3 fruit fly cellular contexts compared by ENCODE assay signal in the genomic region with DNA sequence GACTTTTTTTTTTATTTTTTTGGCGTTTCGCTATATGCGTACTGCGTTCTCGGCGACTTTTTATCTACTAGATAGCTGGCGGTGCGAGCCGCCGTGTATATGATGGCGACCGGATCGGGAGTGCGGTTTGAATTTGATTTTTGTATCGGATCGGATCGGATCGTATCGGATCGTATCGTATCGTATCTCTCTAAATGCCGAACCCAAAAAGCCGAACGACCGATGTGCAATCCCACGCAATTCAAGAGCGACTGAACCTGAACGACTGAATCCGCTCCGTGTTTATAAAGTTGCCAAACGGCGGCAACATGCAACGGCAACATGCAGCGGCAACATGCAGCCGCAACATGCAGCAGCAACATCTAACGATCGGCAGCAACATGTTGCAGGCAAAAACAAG.
TF ChIP-seq lines count a peak whose summit lies in the region.

No protein-coding gene starts in this region.

TF ChIP-seq in whole organism, embryonic, 481 proteins besides CTCF, POLR2A, EP300 and RAD21 (continued from another document and continues in another):
- TF ChIP-seq pzg (GFP tag; optimal IDR thresholded peaks at IDR 0.05; lab: Kevin White, UChicago) (no peak), grn (GFP tag; optimal IDR thresholded peaks at IDR 0.05; lab: Kevin White, UChicago) (peak; percentile 97), pan (optimal IDR thresholded peaks at IDR 0.05; lab: Kevin White, UChicago) (no peak), pan (GFP tag; optimal IDR thresholded peaks at IDR 0.05 in 1 of 2, IDR thresholded peaks at IDR 0.05 in 1 of 2) (peak in 1 of 2 experiments; percentile 40), bab2 (GFP tag; optimal IDR thresholded peaks at IDR 0.05; lab: Kevin White, UChicago) (no peak), CG13894 (tag; optimal IDR thresholded peaks at IDR 0.05; lab: Kevin White, UChicago) (peak; percentile 78), CG18619 (GFP tag; optimal IDR thresholded peaks at IDR 0.05; lab: Kevin White, UChicago) (no peak), ind (GFP tag; optimal IDR thresholded peaks at IDR 0.05; lab: Kevin White, UChicago) (no peak), Dip2 (GFP tag; IDR thresholded peaks at IDR 0.05; lab: Robert Waterston, UW) (no peak), B-H2 (GFP tag; optimal IDR thresholded peaks at IDR 0.05; lab: Kevin White, UChicago) (no peak), dmrt99B (tag; optimal IDR thresholded peaks at IDR 0.05; lab: Kevin White, UChicago) (peak; percentile 21), ERR (GFP tag; optimal IDR thresholded peaks at IDR 0.05; lab: Kevin White, UChicago) (no peak), CG12236 (GFP tag; optimal IDR thresholded peaks at IDR 0.05; lab: Kevin White, UChicago) (no peak), tio (GFP tag; optimal IDR thresholded peaks at IDR 0.05; lab: Kevin White, UChicago) (no peak), Oaz (GFP tag; IDR thresholded peaks at IDR 0.05; lab: Robert Waterston, UW) (no peak), amos (GFP tag; IDR thresholded peaks at IDR 0.05; lab: Robert Waterston, UW; ENCODE audit: partially characterized antibody) (peak; percentile 60), Lim3 (GFP tag; IDR thresholded peaks at IDR 0.05; lab: Robert Waterston, UW) (no peak), Nf-YB (GFP tag; optimal IDR thresholded peaks at IDR 0.05; lab: Kevin White, UChicago) (no peak), vvl (GFP tag; IDR thresholded peaks at IDR 0.05; lab: Robert Waterston, UW) (peak; percentile 52), Spps (tag; optimal IDR thresholded peaks at IDR 0.05; lab: Kevin White, UChicago) (no peak), Sry-δ (GFP tag; optimal IDR thresholded peaks at IDR 0.05; lab: Kevin White, UChicago) (no peak), CG14860 (GFP tag; IDR thresholded peaks at IDR 0.05; lab: Robert Waterston, UW; ENCODE audit: partially characterized antibody) (no peak), CG6791 (GFP tag; IDR thresholded peaks at IDR 0.05; lab: Robert Waterston, UW; ENCODE audit: partially characterized antibody) (peak; percentile 65), CG3847 (GFP tag; IDR thresholded peaks at IDR 0.05; lab: Robert Waterston, UW) (no peak), CG13624 (GFP tag; optimal IDR thresholded peaks at IDR 0.05; lab: Kevin White, UChicago) (no peak), sr (GFP tag; IDR thresholded peaks at IDR 0.05; lab: Robert Waterston, UW) (peak; percentile 94), nom (GFP tag; optimal IDR thresholded peaks at IDR 0.05; lab: Kevin White, UChicago) (peak; percentile 10), Neu2 (GFP tag; optimal IDR thresholded peaks at IDR 0.05; lab: Kevin White, UChicago; ENCODE audit: borderline replicate concordance) (no peak), caup (GFP tag; optimal IDR thresholded peaks at IDR 0.05; lab: Kevin White, UChicago; ENCODE audit: severe bottlenecking) (peak; percentile 22), CG15696 (tag; optimal IDR thresholded peaks at IDR 0.05; lab: Kevin White, UChicago) (no peak), CG2678 (tag; optimal IDR thresholded peaks at IDR 0.05; lab: Kevin White, UChicago) (peak; percentile 13), CG15479 (GFP tag; optimal IDR thresholded peaks at IDR 0.05; lab: Kevin White, UChicago) (peak; percentile 52), CG17612 (GFP tag; IDR thresholded peaks at IDR 0.05; lab: Robert Waterston, UW) (no peak), mam (GFP tag; optimal IDR thresholded peaks at IDR 0.05; lab: Kevin White, UChicago) (no peak), sna (GFP tag; IDR thresholded peaks at IDR 0.05; lab: Robert Waterston, UW; ENCODE audit: partially characterized antibody) (no peak), gfzf (GFP tag; optimal IDR thresholded peaks at IDR 0.05; lab: Kevin White, UChicago) (no peak), mirr (GFP tag; optimal IDR thresholded peaks at IDR 0.05; lab: Kevin White, UChicago) (peak; percentile 45), sens (GFP tag; lab: Kevin White, UChicago) (peak; percentile 1), lbe (GFP tag; optimal IDR thresholded peaks at IDR 0.05; lab: Kevin White, UChicago) (no peak), CG8765 (GFP tag; IDR thresholded peaks at IDR 0.05; lab: Robert Waterston, UW) (no peak), bigmax (GFP tag; optimal IDR thresholded peaks at IDR 0.05; lab: Kevin White, UChicago) (no peak), CG10654 (GFP tag; optimal IDR thresholded peaks at IDR 0.05; lab: Kevin White, UChicago) (no peak)

TF ChIP-seq in whole organism, prepupa, 60 proteins besides CTCF, POLR2A, EP300 and RAD21 (continued from another document):
- no peak for TF ChIP-seq salr (GFP tag; optimal IDR thresholded peaks at IDR 0.05; lab: Kevin White, UChicago)

TF ChIP-seq in whole organism, wandering third instar larva, 38 proteins besides CTCF, POLR2A, EP300 and RAD21 (continued from another document):
- no peak for TF ChIP-seq dsf (GFP tag; optimal IDR thresholded peaks at IDR 0.05; lab: Kevin White, UChicago; ENCODE audit: borderline replicate concordance)
- peak; percentile 16 for TF ChIP-seq rgr (GFP tag; optimal IDR thresholded peaks at IDR 0.05; lab: Kevin White, UChicago)
- no peak for TF ChIP-seq Sp1 (GFP tag; optimal IDR thresholded peaks at IDR 0.05; lab: Kevin White, UChicago)
- no peak for TF ChIP-seq N (GFP tag; optimal IDR thresholded peaks at IDR 0.05; lab: Kevin White, UChicago)
- no peak for TF ChIP-seq Hnf4 (GFP tag; optimal IDR thresholded peaks at IDR 0.05; lab: Kevin White, UChicago)
